Worm (Caenorhabditis elegans): Measurements from ENCODE around the gene tag-153.
A peak's percentile ranks its signal among the peaks of the same experiment; 100 is the strongest.

Gene tag-153

DNA sequence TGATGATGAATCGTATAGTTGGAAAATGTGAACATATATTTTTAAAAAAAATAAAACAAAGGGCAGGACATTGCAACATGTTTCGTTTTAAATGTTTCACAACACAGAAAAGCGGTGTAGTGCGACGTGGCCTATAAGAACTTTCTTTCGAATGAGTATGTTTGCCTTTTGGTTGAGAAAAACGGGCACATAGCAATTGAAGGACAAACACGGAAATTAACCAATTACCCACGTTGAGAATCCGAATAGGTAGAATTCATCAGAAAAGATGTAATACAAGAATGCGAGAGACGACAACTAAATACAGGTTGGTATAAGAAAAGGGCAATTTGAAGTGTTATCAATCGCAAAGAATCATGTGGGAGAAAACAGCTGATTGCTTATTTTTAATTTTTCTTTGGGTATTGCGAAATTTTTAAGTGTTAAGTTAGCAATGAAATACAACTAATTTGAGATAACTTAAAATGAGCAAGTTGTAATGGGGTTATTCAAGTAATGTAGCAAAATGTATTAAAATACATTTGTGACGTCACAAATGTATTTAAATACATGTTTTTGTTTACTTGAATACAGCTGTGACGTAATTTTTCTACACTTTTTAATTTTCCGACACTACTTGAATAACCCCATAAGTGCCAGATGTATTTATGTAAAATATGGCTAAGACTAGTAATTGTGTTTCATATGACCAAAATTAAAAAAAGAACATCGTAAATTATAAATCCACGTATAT is 10.6 kb downstream of the tag-153 start, which contains the start of gene acl-14:
Gene acl-14, minus strand, starts transcription at position 316 of the 733 bp plus-strand sequence.
- TF ChIP-seq elt-2 (tag; optimal IDR thresholded peaks at IDR 0.05), result peak; percentile 19
- no peak for TF ChIP-seq xbp-1 (tag; optimal IDR thresholded peaks at IDR 0.05)
- TF ChIP-seq skn-1 (tag; optimal IDR thresholded peaks at IDR 0.05), result peak; percentile 23
- TF ChIP-seq ceh-63 (GFP tag; optimal IDR thresholded peaks at IDR 0.05), result no peak
- TF ChIP-seq rnt-1 (tag; optimal IDR thresholded peaks at IDR 0.05), result no peak
- no peak for TF ChIP-seq lin-13 (GFP tag; optimal IDR thresholded peaks at IDR 0.05)
- no peak for TF ChIP-seq isw-1 (GFP tag; IDR thresholded peaks at IDR 0.05)
- no peak for TF ChIP-seq nhr-84 (tag; optimal IDR thresholded peaks at IDR 0.05)
- no peak for TF ChIP-seq F16B12.6 (tag; optimal IDR thresholded peaks at IDR 0.05)
- TF ChIP-seq jun-1 (tag; optimal IDR thresholded peaks at IDR 0.05), result no peak
- no peak for TF ChIP-seq nhr-11 (tag; optimal IDR thresholded peaks at IDR 0.05)
- no peak for TF ChIP-seq lsy-2 (tag; optimal IDR thresholded peaks at IDR 0.05)
- TF ChIP-seq dsc-1 (tag; optimal IDR thresholded peaks at IDR 0.05), result no peak
- no peak for TF ChIP-seq hlh-4 (tag; optimal IDR thresholded peaks at IDR 0.05)
- no peak for TF ChIP-seq ets-5 (GFP tag; IDR thresholded peaks at IDR 0.05)
- peak; percentile 71 for TF ChIP-seq zip-4 (GFP tag; optimal IDR thresholded peaks at IDR 0.05)
- no peak for TF ChIP-seq efl-3 (GFP tag; optimal IDR thresholded peaks at IDR 0.05)
- peak; percentile 89 for TF ChIP-seq nhr-85 (tag)
- TF ChIP-seq lin-35 (GFP tag; optimal IDR thresholded peaks at IDR 0.05), result peak in 1 of 2 experiments; percentile 32
- peak in 2 of 6 experiments; percentile 26 to 84 for TF ChIP-seq elt-3 (tag; optimal IDR thresholded peaks at IDR 0.05)
- TF ChIP-seq dpl-1 (GFP tag; optimal IDR thresholded peaks at IDR 0.05), result no peak
- TF ChIP-seq pag-3 (tag; optimal IDR thresholded peaks at IDR 0.05; ENCODE audit: borderline replicate concordance, insufficient read depth), result peak; percentile 37
- TF ChIP-seq aly-2 (tag; optimal IDR thresholded peaks at IDR 0.05), result no peak
- TF ChIP-seq blmp-1 (tag; optimal IDR thresholded peaks at IDR 0.05), result peak; percentile 55
- TF ChIP-seq lin-14 (GFP tag; optimal IDR thresholded peaks at IDR 0.05), result peak; percentile 33
- no peak for TF ChIP-seq hlh-17 (GFP tag; optimal IDR thresholded peaks at IDR 0.05; ENCODE audit: borderline replicate concordance)
- no peak for TF ChIP-seq unc-62 (GFP tag; optimal IDR thresholded peaks at IDR 0.05)
- TF ChIP-seq snpc-4 (tag; optimal IDR thresholded peaks at IDR 0.05), result no peak
- peak; percentile 12 for TF ChIP-seq nhr-20 (tag; optimal IDR thresholded peaks at IDR 0.05)
- TF ChIP-seq efl-1 (optimal IDR thresholded peaks at IDR 0.05), result no peak
- peak in 1 of 2 experiments; percentile 45 for TF ChIP-seq efl-1 (GFP tag; optimal IDR thresholded peaks at IDR 0.05 in 1 of 2)
- no peak for TF ChIP-seq ceh-90 (tag; optimal IDR thresholded peaks at IDR 0.05)
- no peak for TF ChIP-seq ceh-88 (GFP tag; IDR thresholded peaks at IDR 0.05)
- peak; percentile 4 for TF ChIP-seq pax-3 (tag; optimal IDR thresholded peaks at IDR 0.05)
- no peak for TF ChIP-seq lir-3 (tag; optimal IDR thresholded peaks at IDR 0.05; ENCODE audit: poor library complexity)
- TF ChIP-seq lin-15B (tag; optimal IDR thresholded peaks at IDR 0.05), result no peak
- no peak for TF ChIP-seq sox-4 (tag; optimal IDR thresholded peaks at IDR 0.05)
- no peak for TF ChIP-seq mep-1 (tag; optimal IDR thresholded peaks at IDR 0.05)
- TF ChIP-seq ceh-8 (GFP tag; optimal IDR thresholded peaks at IDR 0.05), result no peak
- no peak for TF ChIP-seq nhr-28 (tag; optimal IDR thresholded peaks at IDR 0.05)
- no peak for TF ChIP-seq nhr-12 (tag; optimal IDR thresholded peaks at IDR 0.05)
- TF ChIP-seq mdl-1 (tag; optimal IDR thresholded peaks at IDR 0.05), result no peak
- peak; percentile 21 for TF ChIP-seq nhr-71 (tag; optimal IDR thresholded peaks at IDR 0.05)
- TF ChIP-seq mef-2 (tag; optimal IDR thresholded peaks at IDR 0.05), result no peak
- no peak for TF ChIP-seq tbx-2 (tag; optimal IDR thresholded peaks at IDR 0.05)

Data from whole organism, L1 larva.